Worm (Caenorhabditis elegans): Measurements from ENCODE around the gene msp-33.

msp-33 gene

DNA sequence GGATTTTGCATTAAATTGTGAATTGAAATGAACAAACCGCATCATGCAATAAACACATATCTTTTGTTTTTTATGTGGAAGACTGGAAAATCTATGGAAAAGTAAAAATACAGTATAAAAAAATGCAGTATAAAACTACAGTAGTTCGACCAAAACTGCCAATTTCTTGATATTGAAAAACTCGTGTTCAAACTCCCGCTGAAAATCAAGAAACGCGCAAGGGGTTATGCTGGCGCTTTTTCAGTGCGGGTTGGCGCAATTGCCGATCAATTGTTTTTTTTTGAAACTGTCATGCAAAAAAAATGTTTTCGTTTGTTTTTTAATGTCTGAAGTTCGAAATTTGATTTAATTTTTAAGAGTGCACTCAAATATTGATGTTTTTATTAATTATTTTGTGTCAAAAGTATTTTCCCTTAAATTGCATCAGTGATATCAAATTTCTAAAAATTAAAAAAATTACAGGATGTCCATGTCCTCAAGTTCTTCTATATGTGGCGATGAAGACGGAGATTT lies 40.8 kb downstream of the msp-33 start, which contains the start of gene dnj-9 (continued):
- peak; percentile 29 for TF ChIP-seq hpl-2 (GFP tag; optimal IDR thresholded peaks at IDR 0.05)
- peak; percentile 93 for TF ChIP-seq lin-13 (GFP tag; optimal IDR thresholded peaks at IDR 0.05)
- TF ChIP-seq ztf-11 (tag; optimal IDR thresholded peaks at IDR 0.05), result peak in 1 of 2 experiments; percentile 90
- peak; percentile 88 for TF ChIP-seq aly-2 (tag; optimal IDR thresholded peaks at IDR 0.05)
- no peak for TF ChIP-seq ceh-63 (GFP tag; optimal IDR thresholded peaks at IDR 0.05)
- peak; percentile 99 for TF ChIP-seq dpl-1 (GFP tag; optimal IDR thresholded peaks at IDR 0.05)
- TF ChIP-seq Y116A8C.19 (tag; optimal IDR thresholded peaks at IDR 0.05; ENCODE audit: borderline replicate concordance), result no peak
- TF ChIP-seq swsn-7 (tag; optimal IDR thresholded peaks at IDR 0.05), result peak; percentile 97
- TF ChIP-seq lin-39 (tag; optimal IDR thresholded peaks at IDR 0.05), result peak; percentile 97
- TF ChIP-seq tlp-1 (tag; optimal IDR thresholded peaks at IDR 0.05), result no peak
- peak; percentile 86 for TF ChIP-seq fkh-10 (GFP tag; optimal IDR thresholded peaks at IDR 0.05)
- peak; percentile 87 for TF ChIP-seq ama-1 (optimal IDR thresholded peaks at IDR 0.05)
- peak; percentile 8 for TF ChIP-seq hlh-4 (tag; optimal IDR thresholded peaks at IDR 0.05)
- peak; percentile 65 for TF ChIP-seq nhr-237 (tag; optimal IDR thresholded peaks at IDR 0.05)
- peak; percentile 85 for TF ChIP-seq mab-9 (GFP tag; IDR thresholded peaks at IDR 0.05)
- TF ChIP-seq tbx-2 (tag; optimal IDR thresholded peaks at IDR 0.05), result peak; percentile 97
- TF ChIP-seq lin-14 (GFP tag; optimal IDR thresholded peaks at IDR 0.05), result peak; percentile 96
- TF ChIP-seq ces-1 (GFP tag; optimal IDR thresholded peaks at IDR 0.05), result no peak
- TF ChIP-seq unc-98 (GFP tag; IDR thresholded peaks at IDR 0.05), result peak; percentile 70
- peak; percentile 98 for TF ChIP-seq elt-2 (tag; optimal IDR thresholded peaks at IDR 0.05)
- no peak for TF ChIP-seq unc-62 (GFP tag; optimal IDR thresholded peaks at IDR 0.05)
- TF ChIP-seq ceh-88 (GFP tag; IDR thresholded peaks at IDR 0.05), result peak; percentile 83
- TF ChIP-seq snpc-4 (tag; optimal IDR thresholded peaks at IDR 0.05), result peak; percentile 91
- TF ChIP-seq elt-3 (tag; optimal IDR thresholded peaks at IDR 0.05), result peak in 3 of 6 experiments; percentile 50 to 90 (median 90)
- peak; percentile 44 for TF ChIP-seq mef-2 (tag; optimal IDR thresholded peaks at IDR 0.05)
- TF ChIP-seq sox-4 (tag; optimal IDR thresholded peaks at IDR 0.05), result peak; percentile 93
- TF ChIP-seq rnt-1 (tag; optimal IDR thresholded peaks at IDR 0.05), result peak; percentile 98
- TF ChIP-seq jun-1 (tag; optimal IDR thresholded peaks at IDR 0.05), result peak; percentile 92
- TF ChIP-seq nhr-71 (tag; optimal IDR thresholded peaks at IDR 0.05), result peak; percentile 98
- peak; percentile 88 for TF ChIP-seq nhr-11 (tag; optimal IDR thresholded peaks at IDR 0.05)
- TF ChIP-seq ceh-90 (tag; optimal IDR thresholded peaks at IDR 0.05), result peak; percentile 57
- TF ChIP-seq snu-23 (GFP tag; optimal IDR thresholded peaks at IDR 0.05), result peak; percentile 97
- no peak for TF ChIP-seq hlh-17 (GFP tag; optimal IDR thresholded peaks at IDR 0.05; ENCODE audit: borderline replicate concordance)
- TF ChIP-seq unc-30 (tag; optimal IDR thresholded peaks at IDR 0.05), result peak; percentile 57
- no peak for TF ChIP-seq zag-1 (tag; optimal IDR thresholded peaks at IDR 0.05)
- peak; percentile 92 for TF ChIP-seq egl-13 (tag; optimal IDR thresholded peaks at IDR 0.05)
- peak; percentile 72 for TF ChIP-seq F16B12.6 (tag; optimal IDR thresholded peaks at IDR 0.05)

DNA sequence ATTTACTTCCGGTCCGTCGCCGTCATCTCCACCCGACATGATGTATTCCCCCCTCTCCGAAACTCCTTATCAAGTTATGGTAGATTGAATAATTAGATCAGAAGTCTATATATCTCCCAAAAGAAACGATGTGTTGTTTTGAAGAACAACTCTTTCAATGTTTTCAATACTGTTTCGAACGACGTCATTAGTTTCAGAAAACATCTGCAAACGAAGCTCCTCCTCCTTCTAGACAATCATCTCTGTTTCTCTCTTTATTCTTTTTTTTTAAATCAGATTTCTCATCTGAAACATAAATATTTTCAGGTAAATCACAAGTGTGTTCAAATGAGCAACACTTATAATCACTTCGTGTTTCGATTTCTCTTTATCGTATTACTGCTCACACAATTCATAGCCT lies 42.6 kb downstream of the msp-33 start, which contains the start of gene T23B7.3:
TSS of gene T23B7.3 (plus strand) at position 301 of the 400 bp plus-strand sequence.
- TF ChIP-seq sox-4 (tag; optimal IDR thresholded peaks at IDR 0.05) (no peak), nhr-47 (tag; optimal IDR thresholded peaks at IDR 0.05) (no peak), fos-1 (tag; optimal IDR thresholded peaks at IDR 0.05) (no peak), nhr-77 (tag; optimal IDR thresholded peaks at IDR 0.05) (no peak), fkh-8 (tag; optimal IDR thresholded peaks at IDR 0.05) (peak; percentile 25), nhr-71 (tag; optimal IDR thresholded peaks at IDR 0.05) (peak; percentile 29)

Measured in whole organism, L1 larva.